Worm (Caenorhabditis elegans): ENCODE data around the gene srg-40.

srg-40 gene

ce11 chrV:11176693-11177304, 12.4 kb upstream of the srg-40 start (continued):
- peak; percentile 46; the same call in 1 of the 2 replicates for TF ChIP-seq lir-1 (GFP tag; conservative IDR thresholded peaks at IDR 0.05)
- TF ChIP-seq snpc-1.1 (tag; optimal IDR thresholded peaks at IDR 0.05; ENCODE audit: insufficient read depth): peak; percentile 95
- peak; percentile 63 for TF ChIP-seq nhr-80 (tag; optimal IDR thresholded peaks at IDR 0.05)
- peak; percentile 89 for TF ChIP-seq Y56A3A.18 (GFP tag; IDR thresholded peaks at IDR 0.05)

- TF ChIP-seq unc-130 (GFP tag; optimal IDR thresholded peaks at IDR 0.05) (peak; percentile 0), Y53F4B.3 (GFP tag; IDR thresholded peaks at IDR 0.05) (0 out of 2 replicates have a peak, but pooled peaks have one; percentile 21), Y95B8A.8 (GFP tag; IDR thresholded peaks at IDR 0.05) (0 out of 2 replicates have a peak, but pooled peaks have one; percentile 44), mes-4 (tag; optimal IDR thresholded peaks at IDR 0.05) (peak; percentile 22), egrh-3 (GFP tag; IDR thresholded peaks at IDR 0.05) (0 out of 2 replicates have a peak, but pooled peaks have one; percentile 15), lin-54 (GFP tag; optimal IDR thresholded peaks at IDR 0.05) (peak; percentile 56), D2030.7 (GFP tag; IDR thresholded peaks at IDR 0.05) (peak; percentile 93), snpc-4 (GFP tag; optimal IDR thresholded peaks at IDR 0.05) (peak; percentile 95), snpc-4 (tag; optimal IDR thresholded peaks at IDR 0.05) (peak; percentile 94 to 99 (median 98)), hmg-1.2 (GFP tag; IDR thresholded peaks at IDR 0.05) (peak; percentile 88), him-1 (tag; optimal IDR thresholded peaks at IDR 0.05) (peak; percentile 81), snpc-3.4 (tag; optimal IDR thresholded peaks at IDR 0.05) (peak; percentile 94), hrde-1 (tag; optimal IDR thresholded peaks at IDR 0.05; ENCODE audit: borderline replicate concordance) (peak; percentile 67), tbp1 (GFP tag; optimal IDR thresholded peaks at IDR 0.05) (peak; percentile 78), snpc-1.3 (tag; optimal IDR thresholded peaks at IDR 0.05; ENCODE audit: insufficient read depth) (peak; percentile 87), tlf-1 (GFP tag; optimal IDR thresholded peaks at IDR 0.05) (peak; percentile 6), repo-1 (tag; optimal IDR thresholded peaks at IDR 0.05) (peak; percentile 8), xnd-1 (tag; optimal IDR thresholded peaks at IDR 0.05) (peak; percentile 12), madf-8 (GFP tag; conservative IDR thresholded peaks at IDR 0.05) (peak; percentile 54; the same call in 1 of the 2 replicates), Y53G8AR.9 (GFP tag; conservative IDR thresholded peaks at IDR 0.05) (0 out of 2 replicates have a peak, but pooled peaks have one; percentile 81), snpc-1.1 (tag; optimal IDR thresholded peaks at IDR 0.05; ENCODE audit: insufficient read depth) (peak; percentile 96), lsl-1 (GFP tag; optimal IDR thresholded peaks at IDR 0.05) (peak; percentile 64), nfya-2 (GFP tag; IDR thresholded peaks at IDR 0.05) (0 out of 2 replicates have a peak, but pooled peaks have one; percentile 53), F39B2.1 (GFP tag; IDR thresholded peaks at IDR 0.05) (peak; percentile 86; the same call in 1 of the 2 replicates), B0336.3 (GFP tag; IDR thresholded peaks at IDR 0.05) (peak; percentile 67; the same call in 1 of the 2 replicates), B0261.1 (tag; optimal IDR thresholded peaks at IDR 0.05) (peak; percentile 26), F49E8.2 (tag; optimal IDR thresholded peaks at IDR 0.05; ENCODE audit: insufficient read depth) (peak; percentile 73), attf-6 (GFP tag; IDR thresholded peaks at IDR 0.05) (peak; percentile 90), rcor-1 (GFP tag; IDR thresholded peaks at IDR 0.05) (peak; percentile 91), lin-26 (GFP tag; IDR thresholded peaks at IDR 0.05) (peak; percentile 98), ztf-18 (tag; optimal IDR thresholded peaks at IDR 0.05) (peak; percentile 16), die-1 (tag; optimal IDR thresholded peaks at IDR 0.05) (peak; percentile 21), pbrm-1 (GFP tag; IDR thresholded peaks at IDR 0.05) (peak; percentile 96), mcd-1 (GFP tag; IDR thresholded peaks at IDR 0.05) (peak; percentile 65), dox-1 (GFP tag; IDR thresholded peaks at IDR 0.05) (peak; percentile 92), ceh-100 (GFP tag; IDR thresholded peaks at IDR 0.05) (peak; percentile 44; the same call in 1 of the 2 replicates), ekl-4 (GFP tag; IDR thresholded peaks at IDR 0.05) (peak; percentile 85; the same call in 1 of the 2 replicates), F33H1.4 (GFP tag; IDR thresholded peaks at IDR 0.05) (peak; percentile 43), egl-44 (GFP tag; IDR thresholded peaks at IDR 0.05) (0 out of 2 replicates have a peak, but pooled peaks have one; percentile 38), madf-6 (GFP tag; IDR thresholded peaks at IDR 0.05) (peak; percentile 90)
These were observed 11.1 kb upstream of the srg-40 start for ce11 chrV:11175336-11175938.

Data from whole organism, young adult.